Fruit fly (Drosophila melanogaster): Measurements from ENCODE around the gene C15.

C15 gene

dm6 chr3R:21487706-21488406 lies 11.9 kb upstream of the C15 start:
- TF ChIP-seq GATAd (GFP tag; optimal IDR thresholded peaks at IDR 0.05), result no peak
- peak; percentile 94 for TF ChIP-seq Myc (optimal IDR thresholded peaks at IDR 0.05)
- no peak for TF ChIP-seq Dif (GFP tag; optimal IDR thresholded peaks at IDR 0.05; ENCODE audit: partially characterized antibody)
- TF ChIP-seq br (GFP tag; optimal IDR thresholded peaks at IDR 0.05), result peak; percentile 47
- no peak for TF ChIP-seq Sp1 (GFP tag; optimal IDR thresholded peaks at IDR 0.05)
- peak; percentile 66 for TF ChIP-seq tai (GFP tag; optimal IDR thresholded peaks at IDR 0.05)
- peak; percentile 43 for TF ChIP-seq ey (GFP tag; optimal IDR thresholded peaks at IDR 0.05)
- TF ChIP-seq CrebA (GFP tag; optimal IDR thresholded peaks at IDR 0.05; ENCODE audit: borderline replicate concordance), result no peak
- peak; percentile 7 for TF ChIP-seq CG9705 (GFP tag; optimal IDR thresholded peaks at IDR 0.05)
- TF ChIP-seq OdsH (GFP tag; optimal IDR thresholded peaks at IDR 0.05), result peak; percentile 18
- no peak for TF ChIP-seq sage (GFP tag; optimal IDR thresholded peaks at IDR 0.05)
- TF ChIP-seq dl (GFP tag; optimal IDR thresholded peaks at IDR 0.05; ENCODE audit: insufficient read depth in 1 of 2, partially characterized antibody in 2 of 2), result no peak
- no peak for TF ChIP-seq jim (GFP tag; optimal IDR thresholded peaks at IDR 0.05)
- TF ChIP-seq foxo (GFP tag; optimal IDR thresholded peaks at IDR 0.05), result peak in 1 of 2 experiments; percentile 67
- TF ChIP-seq rgr (GFP tag; optimal IDR thresholded peaks at IDR 0.05), result no peak
- no peak for TF ChIP-seq dmrt93B (GFP tag; optimal IDR thresholded peaks at IDR 0.05)
- TF ChIP-seq h (GFP tag; optimal IDR thresholded peaks at IDR 0.05), result peak; percentile 56
- no peak for TF ChIP-seq Mio (GFP tag; optimal IDR thresholded peaks at IDR 0.05)
- TF ChIP-seq pan (optimal IDR thresholded peaks at IDR 0.05), result no peak
- peak; percentile 34 for TF ChIP-seq HLH106 (tag; optimal IDR thresholded peaks at IDR 0.05)
- TF ChIP-seq lola (GFP tag; optimal IDR thresholded peaks at IDR 0.05), result no peak
- no peak for TF ChIP-seq brk (GFP tag; optimal IDR thresholded peaks at IDR 0.05)
- no peak for TF ChIP-seq usp (GFP tag; optimal IDR thresholded peaks at IDR 0.05)
- no peak for TF ChIP-seq Hnf4 (GFP tag; optimal IDR thresholded peaks at IDR 0.05)
- peak; percentile 23 for TF ChIP-seq psq (GFP tag; optimal IDR thresholded peaks at IDR 0.05)
- TF ChIP-seq woc (GFP tag; optimal IDR thresholded peaks at IDR 0.05), result no peak
- no peak for TF ChIP-seq Jra (GFP tag; optimal IDR thresholded peaks at IDR 0.05)
- TF ChIP-seq Hr83 (GFP tag; optimal IDR thresholded peaks at IDR 0.05; ENCODE audit: poor library complexity, severe bottlenecking), result no peak
- no peak for TF ChIP-seq N (GFP tag; optimal IDR thresholded peaks at IDR 0.05)
- TF ChIP-seq Abd-B (GFP tag; optimal IDR thresholded peaks at IDR 0.05), result no peak
- TF ChIP-seq fru (GFP tag; optimal IDR thresholded peaks at IDR 0.05), result peak; percentile 46
- TF ChIP-seq dsf (GFP tag; optimal IDR thresholded peaks at IDR 0.05; ENCODE audit: borderline replicate concordance), result no peak
- TF ChIP-seq Vsx2 (GFP tag; optimal IDR thresholded peaks at IDR 0.05; ENCODE audit: partially characterized antibody), result no peak

- TF ChIP-seq rgr (GFP tag; optimal IDR thresholded peaks at IDR 0.05) (peak; percentile 55), Dfd (GFP tag; optimal IDR thresholded peaks at IDR 0.05) (no peak), Vsx2 (GFP tag; optimal IDR thresholded peaks at IDR 0.05; ENCODE audit: partially characterized antibody) (no peak), jim (GFP tag; optimal IDR thresholded peaks at IDR 0.05) (no peak), Hr83 (GFP tag; optimal IDR thresholded peaks at IDR 0.05; ENCODE audit: poor library complexity, severe bottlenecking) (no peak), Hnf4 (GFP tag; optimal IDR thresholded peaks at IDR 0.05) (peak; percentile 36), tai (GFP tag; optimal IDR thresholded peaks at IDR 0.05) (peak; percentile 4), dsf (GFP tag; optimal IDR thresholded peaks at IDR 0.05; ENCODE audit: borderline replicate concordance) (no peak), lola (GFP tag; optimal IDR thresholded peaks at IDR 0.05) (no peak), h (GFP tag; optimal IDR thresholded peaks at IDR 0.05) (peak; percentile 62), dl (GFP tag; optimal IDR thresholded peaks at IDR 0.05; ENCODE audit: insufficient read depth in 1 of 2, partially characterized antibody in 2 of 2) (no peak), psq (GFP tag; optimal IDR thresholded peaks at IDR 0.05) (peak; percentile 50), brk (GFP tag; optimal IDR thresholded peaks at IDR 0.05) (no peak), br (GFP tag; optimal IDR thresholded peaks at IDR 0.05) (peak; percentile 58), woc (GFP tag; optimal IDR thresholded peaks at IDR 0.05) (peak; percentile 38), sage (GFP tag; optimal IDR thresholded peaks at IDR 0.05) (no peak), ey (GFP tag; optimal IDR thresholded peaks at IDR 0.05) (peak; percentile 73), Sp1 (GFP tag; optimal IDR thresholded peaks at IDR 0.05) (peak; percentile 61), Myc (optimal IDR thresholded peaks at IDR 0.05) (no peak), usp (GFP tag; optimal IDR thresholded peaks at IDR 0.05) (no peak), foxo (GFP tag; optimal IDR thresholded peaks at IDR 0.05) (peak in 1 of 2 experiments; percentile 70), Dif (GFP tag; optimal IDR thresholded peaks at IDR 0.05; ENCODE audit: partially characterized antibody) (no peak), Rel (GFP tag; optimal IDR thresholded peaks at IDR 0.05) (no peak), Rel (tag; optimal IDR thresholded peaks at IDR 0.05) (peak; percentile 80), CG32264 (GFP tag; optimal IDR thresholded peaks at IDR 0.05) (no peak), HLH106 (tag; optimal IDR thresholded peaks at IDR 0.05) (peak; percentile 78), Abd-B (GFP tag; optimal IDR thresholded peaks at IDR 0.05) (no peak), GATAd (GFP tag; optimal IDR thresholded peaks at IDR 0.05) (no peak), pan (optimal IDR thresholded peaks at IDR 0.05) (no peak), CrebA (GFP tag; optimal IDR thresholded peaks at IDR 0.05; ENCODE audit: borderline replicate concordance) (no peak), N (GFP tag; optimal IDR thresholded peaks at IDR 0.05) (no peak), OdsH (GFP tag; optimal IDR thresholded peaks at IDR 0.05) (peak; percentile 50), Hr78 (GFP tag; optimal IDR thresholded peaks at IDR 0.05) (no peak), Jra (GFP tag; optimal IDR thresholded peaks at IDR 0.05) (peak; percentile 20), CG9705 (GFP tag; optimal IDR thresholded peaks at IDR 0.05) (peak; percentile 11), fru (GFP tag; optimal IDR thresholded peaks at IDR 0.05) (peak; percentile 76), dmrt93B (GFP tag; optimal IDR thresholded peaks at IDR 0.05) (peak; percentile 61), sv (GFP tag; optimal IDR thresholded peaks at IDR 0.05) (no peak), Mio (GFP tag; optimal IDR thresholded peaks at IDR 0.05) (no peak)
Observed at dm6 chr3R:21493580-21494257, 6.1 kb upstream of the C15 start.
